Worm (Caenorhabditis elegans) whole organism, L3 larva: ENCODE results near the gene F44E2.7.

Experiments
- R02D3.7 ChIP-seq: fragments of 150-350 bp; optimal IDR thresholded peaks from 2 replicates; lab custom pipeline; 2014; ENCODE audit warnings: missing biosample characterization, missing genetic modification characterization
- ama-1 ChIP-seq: fragments of 150-350 bp; optimal IDR thresholded peaks from 2 replicates; lab custom pipeline; 2018
- ceh-28 ChIP-seq: fragments of 150-350 bp; optimal IDR thresholded peaks from 2 replicates; lab custom pipeline; 2014; ENCODE audit warnings: missing biosample characterization, missing genetic modification reagents, missing genetic modification characterization
- ceh-82 ChIP-seq: fragments of 150-350 bp; optimal IDR thresholded peaks from 2 replicates; lab custom pipeline; 2014; ENCODE audit warnings: missing biosample characterization, missing genetic modification characterization
- ceh-9 ChIP-seq: sonication (generic microtip); optimal IDR thresholded peaks from 2 replicates; lab custom pipeline; 2018; ENCODE audit warnings: missing biosample characterization, missing genetic modification characterization
- egl-5 ChIP-seq: fragments of 150-350 bp; optimal IDR thresholded peaks from 2 replicates; lab custom pipeline; 2017; ENCODE audit warnings: missing biosample characterization, missing genetic modification reagents, missing genetic modification characterization, inconsistent platforms
- elt-2 ChIP-seq: sonication (generic microtip); optimal IDR thresholded peaks from 2 replicates; lab custom pipeline; 2016; ENCODE audit warnings: missing genetic modification reagents, mild to moderate bottlenecking, missing genetic modification characterization, missing compliant biosample characterization
- elt-3 ChIP-seq, 3 experiments: fragments of 150-350 bp in 1 of 3; sonication (generic microtip) in 2 of 3; optimal IDR thresholded peaks; 2 replicates in 2 of 3; 4 replicates in 1 of 3; lab custom pipeline; 2014 to 2017; ENCODE audit warnings: missing biosample characterization in 3 of 3, missing genetic modification characterization in 3 of 3
- fkh-10 ChIP-seq: sonication (generic microtip); optimal IDR thresholded peaks from 2 replicates; lab custom pipeline; 2017; ENCODE audit warnings: missing biosample characterization, missing genetic modification reagents, missing genetic modification characterization
- fos-1 ChIP-seq: fragments of 150-350 bp; optimal IDR thresholded peaks from 2 replicates; lab custom pipeline; 2014; ENCODE audit warnings: missing biosample characterization, missing genetic modification characterization
- hmg-11 ChIP-seq: sonication (generic microtip); optimal IDR thresholded peaks from 2 replicates; lab custom pipeline; 2016; ENCODE audit warnings: missing genetic modification characterization, missing compliant biosample characterization
- jun-1 ChIP-seq: fragments of 150-350 bp; optimal IDR thresholded peaks from 2 replicates; lab custom pipeline; 2014; ENCODE audit warnings: missing biosample characterization, missing genetic modification reagents, missing genetic modification characterization
- lin-15B ChIP-seq: fragments of 150-350 bp; optimal IDR thresholded peaks from 2 replicates; lab custom pipeline; 2014; ENCODE audit warnings: missing biosample characterization, missing genetic modification characterization
- lin-39 ChIP-seq: fragments of 150-350 bp; optimal IDR thresholded peaks from 2 replicates; lab custom pipeline; 2018; ENCODE audit warnings: missing biosample characterization, missing genetic modification reagents, missing genetic modification characterization
- lsy-12 ChIP-seq: sonication (generic microtip); optimal IDR thresholded peaks from 2 replicates; lab custom pipeline; 2016; ENCODE audit warnings: mild to moderate bottlenecking, missing genetic modification characterization, missing compliant biosample characterization
- mdl-1 ChIP-seq: fragments of 150-350 bp; optimal IDR thresholded peaks from 2 replicates; lab custom pipeline; 2014; ENCODE audit warnings: missing biosample characterization, missing genetic modification characterization
- mml-1 ChIP-seq: fragments of 150-350 bp; sonication (generic microtip); optimal IDR thresholded peaks from 3 replicates; lab custom pipeline; 2014; ENCODE audit warnings: missing biosample characterization, missing genetic modification characterization
- nfya-1 ChIP-seq: sonication (generic microtip); optimal IDR thresholded peaks from 2 replicates; lab custom pipeline; 2017; ENCODE audit warnings: missing genetic modification characterization, mild to moderate bottlenecking, missing compliant biosample characterization, antibody characterized with exemption, moderate library complexity; ENCODE audit not compliant: insufficient read depth
- nhr-23 ChIP-seq: fragments of 150-350 bp; optimal IDR thresholded peaks from 2 replicates; lab custom pipeline; 2014; ENCODE audit warnings: missing biosample characterization, missing genetic modification reagents, missing genetic modification characterization
- nhr-237 ChIP-seq: fragments of 150-350 bp; optimal IDR thresholded peaks from 2 replicates; lab custom pipeline; 2014; ENCODE audit warnings: missing biosample characterization, missing genetic modification characterization
- nhr-25 ChIP-seq: sonication (generic microtip); optimal IDR thresholded peaks from 2 replicates; lab custom pipeline; 2017; ENCODE audit warnings: missing biosample characterization, missing genetic modification characterization
- nhr-28 ChIP-seq: fragments of 150-350 bp; optimal IDR thresholded peaks from 2 replicates; lab custom pipeline; 2014; ENCODE audit warnings: missing biosample characterization, missing genetic modification characterization
- nhr-43 ChIP-seq: sonication (generic microtip); optimal IDR thresholded peaks from 2 replicates; lab custom pipeline; 2016; ENCODE audit warnings: mild to moderate bottlenecking, missing genetic modification characterization, missing compliant biosample characterization; ENCODE audit not compliant: poor library complexity, severe bottlenecking
- nhr-67 ChIP-seq: fragments of 150-350 bp; optimal IDR thresholded peaks from 2 replicates; lab custom pipeline; 2014; ENCODE audit warnings: missing biosample characterization, missing genetic modification characterization
- nhr-76 ChIP-seq: fragments of 150-350 bp; sonication (generic microtip); optimal IDR thresholded peaks from 5 replicates; lab custom pipeline; 2014; ENCODE audit warnings: missing biosample characterization, missing genetic modification characterization
- nhr-77 ChIP-seq: fragments of 150-350 bp; optimal IDR thresholded peaks from 2 replicates; lab custom pipeline; 2014; ENCODE audit warnings: missing biosample characterization, missing genetic modification characterization
- pha-4 ChIP-seq: fragments of 150-350 bp; optimal IDR thresholded peaks from 2 replicates; lab custom pipeline; 2014; ENCODE audit warnings: missing biosample characterization, missing genetic modification reagents, missing genetic modification characterization
- pqm-1 ChIP-seq: fragments of 150-350 bp; optimal IDR thresholded peaks from 2 replicates; lab custom pipeline; 2017; ENCODE audit warnings: missing biosample characterization, missing genetic modification characterization, inconsistent platforms
- snpc-4 ChIP-seq: fragments of 150-350 bp; optimal IDR thresholded peaks from 2 replicates; lab custom pipeline; 2014; ENCODE audit warnings: missing biosample characterization, missing genetic modification characterization
- tbx-2 ChIP-seq: sonication (generic microtip); optimal IDR thresholded peaks from 2 replicates; lab custom pipeline; 2016; ENCODE audit warnings: mild to moderate bottlenecking, missing genetic modification characterization, missing compliant biosample characterization
- unc-62 ChIP-seq: fragments of 150-350 bp; sonication (generic microtip); optimal IDR thresholded peaks from 4 replicates; lab custom pipeline; 2014; ENCODE audit warnings: missing biosample characterization, missing genetic modification reagents, missing genetic modification characterization
- zag-1 ChIP-seq: fragments of 150-350 bp; optimal IDR thresholded peaks from 2 replicates; lab custom pipeline; 2014; ENCODE audit warnings: missing biosample characterization, missing genetic modification characterization
- ztf-11 ChIP-seq: fragments of 150-350 bp; optimal IDR thresholded peaks from 2 replicates; lab custom pipeline; 2014; ENCODE audit warnings: missing biosample characterization, missing genetic modification characterization
- ztf-4 ChIP-seq: fragments of 150-350 bp; optimal IDR thresholded peaks from 2 replicates; lab custom pipeline; 2014; ENCODE audit warnings: missing biosample characterization, missing genetic modification characterization

Gene F44E2.7

ce11 chrIII:8873045-8873457 is 24.8 kb upstream of the F44E2.7 start:
- no peak for TF ChIP-seq ceh-9 (tag; lab: Kevin White, UChicago)
- peak; percentile 9 for TF ChIP-seq hmg-11 (tag; lab: Kevin White, UChicago)
- TF ChIP-seq R02D3.7 (tag; lab: Kevin White, UChicago), result no peak
- TF ChIP-seq nhr-67 (tag; lab: Kevin White, UChicago), result no peak
- TF ChIP-seq tbx-2, result no peak
- peak; percentile 11 for TF ChIP-seq egl-5 (tag; lab: Kevin White, UChicago)
- peak; percentile 52 for TF ChIP-seq nfya-1 (tag; lab: Kevin White, UChicago)
- TF ChIP-seq unc-62, result no peak
- no peak for TF ChIP-seq nhr-77 (tag; lab: Kevin White, UChicago)
- TF ChIP-seq elt-2 (tag; lab: Kevin White, UChicago), result no peak
- TF ChIP-seq nhr-28 (tag; lab: Kevin White, UChicago), result no peak
- peak; percentile 56 for TF ChIP-seq lin-39 (tag; lab: Kevin White, UChicago)
- no peak for TF ChIP-seq nhr-43 (tag; lab: Kevin White, UChicago)

DNA sequence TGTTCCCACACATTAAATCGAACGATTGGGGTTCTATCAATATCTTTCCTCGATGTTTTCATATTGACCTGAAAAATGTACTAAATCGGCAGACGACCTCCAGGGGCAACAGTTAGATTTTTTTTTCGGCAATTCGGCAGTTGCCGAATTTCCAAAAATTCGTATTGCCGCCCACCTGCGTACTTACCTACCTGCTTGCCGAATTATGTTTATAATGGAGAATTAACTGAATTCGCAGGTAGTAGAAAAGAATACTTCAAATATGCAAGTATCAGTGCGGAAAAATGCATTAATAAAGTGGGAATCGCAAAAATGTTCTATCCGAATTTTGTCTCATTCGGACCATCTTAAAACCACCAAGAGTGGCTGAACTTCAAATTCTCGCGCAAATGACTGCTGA is 21.4 kb upstream of the F44E2.7 start:
- TF ChIP-seq mdl-1 (tag; lab: Kevin White, UChicago), result no peak
- TF ChIP-seq lin-15B (tag; lab: Kevin White, UChicago), result no peak
- TF ChIP-seq nhr-67 (tag; lab: Kevin White, UChicago), result no peak
- no peak for TF ChIP-seq ztf-4 (tag; lab: Kevin White, UChicago)
- TF ChIP-seq fos-1, result no peak
- TF ChIP-seq mml-1, result no peak
- no peak for TF ChIP-seq lin-39 (tag; lab: Kevin White, UChicago)
- no peak for TF ChIP-seq R02D3.7 (tag; lab: Kevin White, UChicago)
- TF ChIP-seq nhr-237, result no peak
- TF ChIP-seq fkh-10 (GFP tag; lab: Kevin White, UChicago), result no peak
- TF ChIP-seq ceh-9 (tag; lab: Kevin White, UChicago), result no peak
- TF ChIP-seq ama-1 (lab: Kevin White, UChicago), result no peak

DNA sequence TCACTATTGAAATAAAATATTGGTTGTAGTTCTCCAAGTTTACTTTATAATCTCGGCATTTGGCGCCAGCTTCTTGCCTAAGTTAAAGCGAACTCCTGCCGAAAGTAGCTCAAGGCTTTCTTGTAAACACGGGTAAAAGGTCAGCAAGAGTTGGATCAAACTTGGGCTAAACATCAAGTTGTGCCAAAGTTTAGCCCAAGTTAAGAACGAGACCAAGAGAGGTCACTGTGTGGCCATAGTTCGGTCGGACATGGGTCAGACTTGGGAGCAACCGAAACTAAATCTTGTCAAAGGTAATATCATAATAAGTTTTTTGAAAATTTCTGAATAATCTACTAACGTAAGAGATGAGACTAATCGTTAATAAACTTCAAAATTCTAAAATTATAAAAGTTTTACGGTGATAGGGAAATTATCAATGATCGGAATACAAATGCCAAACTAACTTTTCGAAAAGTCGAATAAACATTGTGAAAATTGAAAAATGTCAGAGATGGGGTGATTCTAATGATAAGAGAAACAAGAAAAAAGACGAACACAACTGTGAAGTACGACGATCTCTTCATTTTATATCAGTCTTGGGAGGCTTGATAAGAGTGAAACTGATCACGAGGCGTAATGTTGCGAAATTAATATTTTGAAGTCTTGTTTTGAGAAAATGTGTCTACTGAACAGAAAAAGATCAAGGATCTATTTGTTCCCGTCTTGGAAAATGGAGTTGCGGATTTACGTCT is 19.8 kb upstream of the F44E2.7 start:
- TF ChIP-seq pha-4 (tag; lab: Kevin White, UChicago), result peak; percentile 63
- TF ChIP-seq ztf-4 (tag; lab: Kevin White, UChicago), result no peak
- TF ChIP-seq lsy-12 (tag; lab: Kevin White, UChicago), result no peak
- TF ChIP-seq fkh-10 (GFP tag; lab: Kevin White, UChicago), result no peak
- no peak for TF ChIP-seq zag-1 (tag; lab: Kevin White, UChicago)
- TF ChIP-seq ztf-11 (tag; lab: Kevin White, UChicago), result no peak
- peak; percentile 94 for TF ChIP-seq pqm-1 (tag; lab: Kevin White, UChicago)
- TF ChIP-seq ceh-82, result no peak
- TF ChIP-seq elt-3 (tag; optimal IDR thresholded peaks at IDR 0.05; lab: Kevin White, UChicago), result peak in 1 of 3 experiments; percentile 73
- TF ChIP-seq nhr-23 (tag; lab: Kevin White, UChicago), result peak; percentile 67
- TF ChIP-seq ceh-9 (tag; lab: Kevin White, UChicago), result no peak
- no peak for TF ChIP-seq mdl-1 (tag; lab: Kevin White, UChicago)
- TF ChIP-seq jun-1 (tag; lab: Kevin White, UChicago), result peak; percentile 65
- TF ChIP-seq nfya-1 (tag; lab: Kevin White, UChicago), result peak; percentile 27
- TF ChIP-seq nhr-43 (tag; lab: Kevin White, UChicago), result peak; percentile 22
- TF ChIP-seq elt-2 (tag; lab: Kevin White, UChicago), result peak; percentile 88
- TF ChIP-seq snpc-4, result no peak
- TF ChIP-seq nhr-25, result peak; percentile 45
- TF ChIP-seq tbx-2, result no peak
- TF ChIP-seq ceh-28 (tag; lab: Kevin White, UChicago), result peak; percentile 51
- no peak for TF ChIP-seq nhr-76
- peak; percentile 14 for TF ChIP-seq ama-1 (lab: Kevin White, UChicago)
